Worm (Caenorhabditis elegans): Measurements from ENCODE around the gene egrh-2.

The egrh-2 gene

ce11 chrIV:960177-960576, 30.1 kb downstream of the egrh-2 start:
- no peak for TF ChIP-seq snpc-4 (tag; optimal IDR thresholded peaks at IDR 0.05)

- TF ChIP-seq fos-1 (tag; optimal IDR thresholded peaks at IDR 0.05) (no peak), skn-1 (tag; optimal IDR thresholded peaks at IDR 0.05) (no peak), nhr-28 (tag; optimal IDR thresholded peaks at IDR 0.05) (no peak), nhr-76 (tag; optimal IDR thresholded peaks at IDR 0.05) (no peak), daf-12 (tag; optimal IDR thresholded peaks at IDR 0.05) (no peak), aly-2 (tag; optimal IDR thresholded peaks at IDR 0.05) (no peak), nhr-237 (tag; optimal IDR thresholded peaks at IDR 0.05) (no peak), sea-2 (GFP tag; optimal IDR thresholded peaks at IDR 0.05) (no peak), jun-1 (tag; optimal IDR thresholded peaks at IDR 0.05) (no peak), egl-27 (tag; optimal IDR thresholded peaks at IDR 0.05) (no peak), pqm-1 (tag; optimal IDR thresholded peaks at IDR 0.05) (no peak), nhr-77 (tag; optimal IDR thresholded peaks at IDR 0.05) (no peak), mdl-1 (tag; optimal IDR thresholded peaks at IDR 0.05) (no peak), nhr-23 (tag; optimal IDR thresholded peaks at IDR 0.05) (no peak), nhr-25 (tag; optimal IDR thresholded peaks at IDR 0.05) (no peak)
These were observed 31.0 kb downstream of the egrh-2 start, which contains the start of gene plx-1 for ce11 chrIV:959221-959620. TSS of gene plx-1 (plus strand) at chrIV:959521.

- no peak for TF ChIP-seq sea-2 (GFP tag; optimal IDR thresholded peaks at IDR 0.05)
- TF ChIP-seq nhr-237 (tag; optimal IDR thresholded peaks at IDR 0.05), result no peak
- no peak for TF ChIP-seq unc-39 (tag; optimal IDR thresholded peaks at IDR 0.05)
- TF ChIP-seq hmg-11 (tag; optimal IDR thresholded peaks at IDR 0.05), result peak; percentile 54
- TF ChIP-seq aly-2 (tag; optimal IDR thresholded peaks at IDR 0.05), result no peak
- TF ChIP-seq pqm-1 (tag; optimal IDR thresholded peaks at IDR 0.05), result peak; percentile 60
- TF ChIP-seq nfya-1 (tag; optimal IDR thresholded peaks at IDR 0.05; ENCODE audit: insufficient read depth), result peak; percentile 83
- TF ChIP-seq daf-12 (tag; optimal IDR thresholded peaks at IDR 0.05), result no peak
- no peak for TF ChIP-seq nhr-67 (tag; optimal IDR thresholded peaks at IDR 0.05)
- TF ChIP-seq nhr-12 (tag; optimal IDR thresholded peaks at IDR 0.05), result no peak
- TF ChIP-seq lin-15B (tag; optimal IDR thresholded peaks at IDR 0.05), result peak; percentile 44
- no peak for TF ChIP-seq elt-1 (tag; optimal IDR thresholded peaks at IDR 0.05)
- peak; percentile 58 for TF ChIP-seq ceh-28 (tag; optimal IDR thresholded peaks at IDR 0.05)
- TF ChIP-seq mml-1 (tag; optimal IDR thresholded peaks at IDR 0.05), result no peak
- no peak for TF ChIP-seq elt-3 (tag; optimal IDR thresholded peaks at IDR 0.05)
- peak; percentile 63 for TF ChIP-seq elt-2 (tag; optimal IDR thresholded peaks at IDR 0.05)
- peak; percentile 59 for TF ChIP-seq jun-1 (tag; optimal IDR thresholded peaks at IDR 0.05)
- TF ChIP-seq mdl-1 (tag; optimal IDR thresholded peaks at IDR 0.05), result peak; percentile 19
- TF ChIP-seq skn-1 (tag; optimal IDR thresholded peaks at IDR 0.05), result no peak
- no peak for TF ChIP-seq eor-1 (tag; optimal IDR thresholded peaks at IDR 0.05)
- TF ChIP-seq egl-27 (tag; optimal IDR thresholded peaks at IDR 0.05), result no peak
- TF ChIP-seq ZK546.5 (tag; optimal IDR thresholded peaks at IDR 0.05), result no peak
- peak; percentile 70 for TF ChIP-seq pha-4 (tag; optimal IDR thresholded peaks at IDR 0.05)
- no peak for TF ChIP-seq ztf-11 (tag; optimal IDR thresholded peaks at IDR 0.05)
- no peak for TF ChIP-seq ztf-4 (tag; optimal IDR thresholded peaks at IDR 0.05)
- TF ChIP-seq nhr-11 (tag; optimal IDR thresholded peaks at IDR 0.05), result no peak
- TF ChIP-seq ceh-16 (tag; optimal IDR thresholded peaks at IDR 0.05), result no peak
- no peak for TF ChIP-seq lsy-12 (tag; optimal IDR thresholded peaks at IDR 0.05)
- peak; percentile 95 for TF ChIP-seq nhr-25 (tag; optimal IDR thresholded peaks at IDR 0.05)
- peak; percentile 7 for TF ChIP-seq snpc-4 (tag; optimal IDR thresholded peaks at IDR 0.05)
- no peak for TF ChIP-seq zag-1 (tag; optimal IDR thresholded peaks at IDR 0.05)
- TF ChIP-seq ama-1 (optimal IDR thresholded peaks at IDR 0.05), result no peak
- TF ChIP-seq nhr-77 (tag; optimal IDR thresholded peaks at IDR 0.05), result no peak
- peak; percentile 29 for TF ChIP-seq R02D3.7 (tag; optimal IDR thresholded peaks at IDR 0.05)
- peak; percentile 68 for TF ChIP-seq nhr-23 (tag; optimal IDR thresholded peaks at IDR 0.05)
- TF ChIP-seq nhr-76 (tag; optimal IDR thresholded peaks at IDR 0.05), result no peak
- TF ChIP-seq ceh-82 (tag; optimal IDR thresholded peaks at IDR 0.05), result no peak
These were observed 32.4 kb downstream of the egrh-2 start for ce11 chrIV:957820-958219.

ce11 chrIV:953136-953535, 37.1 kb downstream of the egrh-2 start:
- TF ChIP-seq fkh-10 (GFP tag; optimal IDR thresholded peaks at IDR 0.05) (no peak), eor-1 (tag; optimal IDR thresholded peaks at IDR 0.05) (no peak), fos-1 (tag; optimal IDR thresholded peaks at IDR 0.05) (no peak), nhr-25 (tag; optimal IDR thresholded peaks at IDR 0.05) (no peak), unc-62 (GFP tag; optimal IDR thresholded peaks at IDR 0.05) (no peak), nhr-12 (tag; optimal IDR thresholded peaks at IDR 0.05) (no peak), lin-39 (tag; optimal IDR thresholded peaks at IDR 0.05) (no peak), nhr-28 (tag; optimal IDR thresholded peaks at IDR 0.05) (no peak), hmg-11 (tag; optimal IDR thresholded peaks at IDR 0.05) (no peak), elt-3 (tag; optimal IDR thresholded peaks at IDR 0.05) (no peak), ama-1 (optimal IDR thresholded peaks at IDR 0.05) (no peak), ceh-28 (tag; optimal IDR thresholded peaks at IDR 0.05) (no peak), jun-1 (tag; optimal IDR thresholded peaks at IDR 0.05) (no peak), elt-2 (tag; optimal IDR thresholded peaks at IDR 0.05) (no peak), lsy-12 (tag; optimal IDR thresholded peaks at IDR 0.05) (no peak), zag-1 (tag; optimal IDR thresholded peaks at IDR 0.05) (no peak), nhr-77 (tag; optimal IDR thresholded peaks at IDR 0.05) (no peak)

Data from whole organism, L3 larva.